Worm (Caenorhabditis elegans): Measurements from ENCODE around the gene srh-173.

- no peak for TF ChIP-seq ztf-23 (GFP tag; IDR thresholded peaks at IDR 0.05)
- no peak for TF ChIP-seq flt-1 (GFP tag; IDR thresholded peaks at IDR 0.05)
- TF ChIP-seq T22C8.4 (GFP tag; IDR thresholded peaks at IDR 0.05): no peak
- TF ChIP-seq ref-1 (GFP tag; conservative IDR thresholded peaks at IDR 0.05): no peak
- TF ChIP-seq med-1 (GFP tag; optimal IDR thresholded peaks at IDR 0.05; ENCODE audit: insufficient read depth): no peak
- no peak for TF ChIP-seq tab-1 (GFP tag; IDR thresholded peaks at IDR 0.05)
- no peak for TF ChIP-seq ztf-29 (GFP tag; IDR thresholded peaks at IDR 0.05)
- TF ChIP-seq klf-2 (GFP tag; conservative IDR thresholded peaks at IDR 0.05): no peak
- TF ChIP-seq cog-1 (tag; optimal IDR thresholded peaks at IDR 0.05): no peak
Observed at ce11 chrV:19997481-19997880, 24.4 kb downstream of the srh-173 start.

All from whole organism, midembryonic.